Worm (Caenorhabditis elegans): ENCODE measurements around the gene Y48E1B.3.
A peak's percentile ranks its signal among the peaks of the same experiment; 100 is the strongest.

Gene Y48E1B.3

ce11 chrII:13596505-13596977 is 28.8 kb upstream of the Y48E1B.3 start, which contains the start of the genes fbxc-23 and csc-1:
TSS of gene fbxc-23 (minus strand) at chrII:13596555.
TSS of gene csc-1 (plus strand) at chrII:13596955.
- TF ChIP-seq ceh-83 (GFP tag; optimal IDR thresholded peaks at IDR 0.05) (no peak), mls-2 (tag; optimal IDR thresholded peaks at IDR 0.05) (no peak), ham-2 (GFP tag; optimal IDR thresholded peaks at IDR 0.05) (no peak), drap-1 (GFP tag; optimal IDR thresholded peaks at IDR 0.05) (no peak), lsy-2 (tag; optimal IDR thresholded peaks at IDR 0.05) (peak; percentile 96), lin-13 (tag; optimal IDR thresholded peaks at IDR 0.05) (peak; percentile 25), ceh-43 (GFP tag; optimal IDR thresholded peaks at IDR 0.05) (no peak), pha-4 (tag; optimal IDR thresholded peaks at IDR 0.05) (no peak), mep-1 (tag; optimal IDR thresholded peaks at IDR 0.05) (peak; percentile 40), elt-1 (tag; optimal IDR thresholded peaks at IDR 0.05; ENCODE audit: borderline replicate concordance, insufficient read depth) (no peak), flh-1 (GFP tag; optimal IDR thresholded peaks at IDR 0.05) (no peak), sptf-1 (tag; optimal IDR thresholded peaks at IDR 0.05) (no peak), nhr-2 (tag; optimal IDR thresholded peaks at IDR 0.05) (no peak), nhr-76 (tag; optimal IDR thresholded peaks at IDR 0.05) (no peak), ces-1 (GFP tag; optimal IDR thresholded peaks at IDR 0.05) (peak; percentile 71), nhr-237 (tag; optimal IDR thresholded peaks at IDR 0.05) (peak; percentile 11), ceh-39 (tag; optimal IDR thresholded peaks at IDR 0.05) (no peak), zip-8 (tag; optimal IDR thresholded peaks at IDR 0.05) (no peak)

- TF ChIP-seq ceh-83 (GFP tag; optimal IDR thresholded peaks at IDR 0.05): no peak
- TF ChIP-seq ceh-39 (tag; optimal IDR thresholded peaks at IDR 0.05): no peak
- no peak for TF ChIP-seq lsy-2 (tag; optimal IDR thresholded peaks at IDR 0.05)
- no peak for TF ChIP-seq nhr-237 (tag; optimal IDR thresholded peaks at IDR 0.05)
- no peak for TF ChIP-seq ceh-43 (GFP tag; optimal IDR thresholded peaks at IDR 0.05)
- no peak for TF ChIP-seq hlh-1 (tag; optimal IDR thresholded peaks at IDR 0.05)
- TF ChIP-seq nhr-76 (tag; optimal IDR thresholded peaks at IDR 0.05): no peak
Observed at ce11 chrII:13595279-13595678, 27.5 kb upstream of the Y48E1B.3 start.

DNA sequence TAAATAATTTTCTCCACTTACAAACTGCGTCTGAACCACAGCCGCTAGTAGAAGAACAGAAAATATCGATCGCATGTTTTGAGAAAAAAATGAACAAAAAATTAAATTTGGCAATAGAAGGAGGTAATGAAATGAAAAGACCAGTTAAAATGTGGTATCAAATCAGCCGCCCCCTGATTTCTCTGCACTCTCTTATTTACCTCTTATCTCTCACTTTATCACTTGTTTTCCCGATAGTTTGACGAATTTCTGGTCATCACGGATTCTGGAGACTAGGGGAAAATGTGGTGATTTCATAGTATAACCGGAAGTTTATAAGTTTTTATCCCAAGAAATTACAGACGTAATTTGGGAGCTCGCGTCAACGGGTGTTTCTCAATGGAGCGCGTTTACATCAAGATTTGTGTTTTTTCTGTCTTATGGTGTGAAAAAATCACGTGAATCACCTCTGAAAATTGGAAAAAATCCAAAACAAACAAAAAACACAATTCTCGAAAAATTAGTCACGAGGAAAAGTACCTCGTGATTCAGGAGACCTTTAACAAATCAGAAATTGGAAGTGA is 26.0 kb upstream of the Y48E1B.3 start, which contains the start of gene clec-146:
Gene clec-146, minus strand, starts transcription at position 116 of the 563 bp plus-strand sequence.
- TF ChIP-seq hlh-1 (tag; optimal IDR thresholded peaks at IDR 0.05): no peak
- TF ChIP-seq snpc-4 (tag; optimal IDR thresholded peaks at IDR 0.05): no peak
- TF ChIP-seq mab-5 (tag; optimal IDR thresholded peaks at IDR 0.05): no peak
- TF ChIP-seq flh-1 (GFP tag; optimal IDR thresholded peaks at IDR 0.05): no peak
- TF ChIP-seq ceh-43 (GFP tag; optimal IDR thresholded peaks at IDR 0.05): no peak
- TF ChIP-seq pha-4 (tag; optimal IDR thresholded peaks at IDR 0.05): no peak
- no peak for TF ChIP-seq drap-1 (GFP tag; optimal IDR thresholded peaks at IDR 0.05)
- no peak for TF ChIP-seq nhr-237 (tag; optimal IDR thresholded peaks at IDR 0.05)
- no peak for TF ChIP-seq ham-2 (GFP tag; optimal IDR thresholded peaks at IDR 0.05)
- TF ChIP-seq bed-3 (GFP tag; optimal IDR thresholded peaks at IDR 0.05): no peak
- TF ChIP-seq M03D4.4 (tag; optimal IDR thresholded peaks at IDR 0.05): no peak
- no peak for TF ChIP-seq mls-2 (tag; optimal IDR thresholded peaks at IDR 0.05)
- TF ChIP-seq lin-13 (tag; optimal IDR thresholded peaks at IDR 0.05): no peak
- TF ChIP-seq unc-62 (GFP tag; optimal IDR thresholded peaks at IDR 0.05): no peak
- TF ChIP-seq unc-120 (tag; optimal IDR thresholded peaks at IDR 0.05; ENCODE audit: poor library complexity, severe bottlenecking): no peak
- no peak for TF ChIP-seq nhr-76 (tag; optimal IDR thresholded peaks at IDR 0.05)
- no peak for TF ChIP-seq ces-1 (GFP tag; optimal IDR thresholded peaks at IDR 0.05)

DNA sequence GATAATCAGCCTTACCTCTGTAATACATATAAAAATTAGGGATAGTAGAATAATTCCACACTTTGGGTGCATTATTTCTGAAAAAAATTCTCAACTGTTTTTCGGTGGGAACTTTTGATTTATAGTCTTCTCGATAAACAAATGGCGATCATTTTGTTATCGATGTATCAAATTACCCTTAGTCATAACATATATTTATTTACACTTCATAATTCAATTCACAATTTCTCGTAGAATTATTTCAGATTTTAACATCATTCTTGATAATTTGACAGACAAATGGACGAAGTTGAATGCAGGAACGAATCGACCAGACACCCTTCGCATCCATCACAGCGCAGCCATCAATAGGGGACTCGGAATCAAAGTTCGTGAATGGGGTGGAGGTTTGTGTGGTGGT is 22.7 kb upstream of the Y48E1B.3 start, which contains the start of gene clec-145:
Gene clec-145, minus strand, starts transcription at position 101 of the 400 bp plus-strand sequence.
- TF ChIP-seq blmp-1 (tag; optimal IDR thresholded peaks at IDR 0.05) (no peak), cnd-1 (tag; optimal IDR thresholded peaks at IDR 0.05) (no peak), unc-39 (tag; optimal IDR thresholded peaks at IDR 0.05) (no peak)

- no peak for TF ChIP-seq tbx-8 (GFP tag; optimal IDR thresholded peaks at IDR 0.05)
- no peak for TF ChIP-seq unc-62 (GFP tag; optimal IDR thresholded peaks at IDR 0.05)
- no peak for TF ChIP-seq snpc-4 (tag; optimal IDR thresholded peaks at IDR 0.05)
- TF ChIP-seq cnd-1 (tag; optimal IDR thresholded peaks at IDR 0.05): no peak
- no peak for TF ChIP-seq ceh-83 (GFP tag; optimal IDR thresholded peaks at IDR 0.05)
- TF ChIP-seq elt-3 (tag; optimal IDR thresholded peaks at IDR 0.05): no peak
- TF ChIP-seq pha-4 (tag; optimal IDR thresholded peaks at IDR 0.05): no peak
- TF ChIP-seq blmp-1 (tag; optimal IDR thresholded peaks at IDR 0.05): no peak
- TF ChIP-seq lin-32 (GFP tag; optimal IDR thresholded peaks at IDR 0.05): no peak
- no peak for TF ChIP-seq nhr-76 (tag; optimal IDR thresholded peaks at IDR 0.05)
- TF ChIP-seq hlh-1 (tag; optimal IDR thresholded peaks at IDR 0.05): no peak
- no peak for TF ChIP-seq M03D4.4 (tag; optimal IDR thresholded peaks at IDR 0.05)
- TF ChIP-seq ztf-11 (tag; optimal IDR thresholded peaks at IDR 0.05): no peak
- TF ChIP-seq mls-2 (tag; optimal IDR thresholded peaks at IDR 0.05): no peak
Observed at ce11 chrII:13585655-13586170, 17.9 kb upstream of the Y48E1B.3 start, which contains the start of gene Y48E1B.8. TSS of gene Y48E1B.8 (plus strand) at chrII:13585705.

Data from whole organism, mixed stage, embryonic.